Worm (Caenorhabditis elegans) whole organism, mixed stage, embryonic: ENCODE measurements around the gene ZK430.5.
A peak's percentile ranks its signal among the peaks of the same experiment; 100 is the strongest.

Source experiments
- M03D4.4 ChIP-seq: sonication (generic microtip); optimal IDR thresholded peaks from 2 replicates; lab custom pipeline; 2017; ENCODE audit warnings: mild to moderate bottlenecking, missing genetic modification characterization, missing compliant biosample characterization
- bed-3 ChIP-seq: fragments of 200-800 bp; sonication (Bioruptor generic); optimal IDR thresholded peaks from 3 replicates; lab custom pipeline; 2018; ENCODE audit warnings: mild to moderate bottlenecking, missing genetic modification characterization, moderate library complexity, missing compliant biosample characterization
- blmp-1 ChIP-seq: fragments of 150-350 bp; optimal IDR thresholded peaks from 2 replicates; lab custom pipeline; 2014; ENCODE audit warnings: missing biosample characterization, missing genetic modification characterization
- ceh-39 ChIP-seq: fragments of 150-350 bp; optimal IDR thresholded peaks from 2 replicates; lab custom pipeline; 2014; ENCODE audit warnings: missing biosample characterization, missing genetic modification characterization
- ceh-43 ChIP-seq: fragments of 200-800 bp; sonication (Bioruptor generic); optimal IDR thresholded peaks from 2 replicates; lab custom pipeline; 2018; ENCODE audit warnings: mild to moderate bottlenecking, missing genetic modification characterization, moderate library complexity, missing compliant biosample characterization
- ceh-83 ChIP-seq: fragments of 200-800 bp; sonication (Bioruptor generic); optimal IDR thresholded peaks from 2 replicates; lab custom pipeline; 2018; ENCODE audit warnings: mild to moderate bottlenecking, missing genetic modification characterization, missing compliant biosample characterization
- ces-1 ChIP-seq: fragments of 150-350 bp; optimal IDR thresholded peaks from 2 replicates; lab custom pipeline; 2014; ENCODE audit warnings: missing biosample characterization, missing genetic modification reagents, missing genetic modification characterization
- cnd-1 ChIP-seq: fragments of 200-800 bp; sonication (Bioruptor generic); optimal IDR thresholded peaks from 2 replicates; lab custom pipeline; 2018; ENCODE audit warnings: mild to moderate bottlenecking, missing genetic modification characterization, missing compliant biosample characterization
- drap-1 ChIP-seq: fragments of 200-800 bp; sonication (Bioruptor generic); optimal IDR thresholded peaks from 3 replicates; lab custom pipeline; 2018; ENCODE audit warnings: mild to moderate bottlenecking, missing genetic modification characterization, missing compliant biosample characterization
- elt-1 ChIP-seq: sonication (generic microtip); optimal IDR thresholded peaks from 2 replicates; lab custom pipeline; 2017; ENCODE audit warnings: missing genetic modification characterization, mild to moderate bottlenecking, missing compliant biosample characterization, antibody characterized with exemption, moderate library complexity, borderline replicate concordance; ENCODE audit not compliant: insufficient read depth
- flh-1 ChIP-seq: fragments of 200-800 bp; sonication (Bioruptor generic); optimal IDR thresholded peaks from 2 replicates; lab custom pipeline; 2018; ENCODE audit warnings: mild to moderate bottlenecking, missing genetic modification characterization, moderate library complexity, missing compliant biosample characterization
- ham-2 ChIP-seq: fragments of 200-800 bp; sonication (Bioruptor generic); optimal IDR thresholded peaks from 2 replicates; lab custom pipeline; 2018; ENCODE audit warnings: mild to moderate bottlenecking, missing genetic modification characterization, missing compliant biosample characterization
- hlh-1 ChIP-seq: fragments of 150-350 bp; optimal IDR thresholded peaks from 2 replicates; lab custom pipeline; 2014; ENCODE audit warnings: missing biosample characterization, missing genetic modification reagents, missing genetic modification characterization
- lin-13 ChIP-seq: fragments of 150-350 bp; optimal IDR thresholded peaks from 2 replicates; lab custom pipeline; 2014; ENCODE audit warnings: missing biosample characterization, missing genetic modification characterization
- lin-32 ChIP-seq: fragments of 200-800 bp; sonication (Bioruptor generic); optimal IDR thresholded peaks from 2 replicates; lab custom pipeline; 2018; ENCODE audit warnings: mild to moderate bottlenecking, missing genetic modification characterization, missing compliant biosample characterization
- lsy-2 ChIP-seq: fragments of 150-350 bp; optimal IDR thresholded peaks from 2 replicates; lab custom pipeline; 2014; ENCODE audit warnings: missing biosample characterization, missing genetic modification characterization
- mab-5 ChIP-seq: fragments of 150-350 bp; optimal IDR thresholded peaks from 2 replicates; lab custom pipeline; 2014; ENCODE audit warnings: missing biosample characterization, missing genetic modification characterization
- mep-1 ChIP-seq: fragments of 150-350 bp; optimal IDR thresholded peaks from 2 replicates; lab custom pipeline; 2017; ENCODE audit warnings: missing biosample characterization, missing genetic modification reagents, missing genetic modification characterization, inconsistent platforms
- mls-2 ChIP-seq: sonication (generic microtip); optimal IDR thresholded peaks from 2 replicates; lab custom pipeline; 2016; ENCODE audit warnings: mild to moderate bottlenecking, missing genetic modification characterization, moderate library complexity, missing compliant biosample characterization
- nhr-12 ChIP-seq: fragments of 150-350 bp; optimal IDR thresholded peaks from 2 replicates; lab custom pipeline; 2014; ENCODE audit warnings: missing biosample characterization, missing genetic modification characterization
- nhr-2 ChIP-seq: fragments of 150-350 bp; optimal IDR thresholded peaks from 2 replicates; lab custom pipeline; 2014; ENCODE audit warnings: missing biosample characterization, missing genetic modification characterization
- nhr-237 ChIP-seq: fragments of 150-350 bp; optimal IDR thresholded peaks from 2 replicates; lab custom pipeline; 2014; ENCODE audit warnings: missing biosample characterization, missing genetic modification characterization
- nhr-28 ChIP-seq: fragments of 150-350 bp; optimal IDR thresholded peaks from 2 replicates; lab custom pipeline; 2014; ENCODE audit warnings: missing biosample characterization, missing genetic modification characterization
- nhr-76 ChIP-seq: sonication (generic microtip); optimal IDR thresholded peaks from 2 replicates; lab custom pipeline; 2017; ENCODE audit warnings: missing biosample characterization, missing genetic modification characterization
- pha-4 ChIP-seq: fragments of 150-350 bp; optimal IDR thresholded peaks from 2 replicates; lab custom pipeline; 2018; ENCODE audit warnings: missing biosample characterization, missing genetic modification reagents, missing genetic modification characterization
- sem-2 ChIP-seq: fragments of 200-800 bp; sonication (Bioruptor generic); optimal IDR thresholded peaks from 2 replicates; lab custom pipeline; 2018; ENCODE audit warnings: mild to moderate bottlenecking, missing genetic modification characterization, missing compliant biosample characterization
- snpc-4 ChIP-seq: fragments of 150-350 bp; optimal IDR thresholded peaks from 2 replicates; lab custom pipeline; 2014; ENCODE audit warnings: missing biosample characterization, missing genetic modification characterization
- sptf-1 ChIP-seq: sonication (generic microtip); optimal IDR thresholded peaks from 2 replicates; lab custom pipeline; 2017; ENCODE audit warnings: mild to moderate bottlenecking, missing genetic modification characterization, moderate library complexity, missing compliant biosample characterization
- tbx-8 ChIP-seq: fragments of 200-800 bp; sonication (Bioruptor generic); optimal IDR thresholded peaks from 2 replicates; lab custom pipeline; 2018; ENCODE audit warnings: mild to moderate bottlenecking, missing genetic modification characterization, moderate library complexity, missing compliant biosample characterization
- unc-120 ChIP-seq: sonication (generic microtip); optimal IDR thresholded peaks from 2 replicates; lab custom pipeline; 2017; ENCODE audit warnings: missing genetic modification characterization, missing compliant biosample characterization; ENCODE audit not compliant: poor library complexity, severe bottlenecking
- unc-39 ChIP-seq: fragments of 150-350 bp; optimal IDR thresholded peaks from 2 replicates; lab custom pipeline; 2014; ENCODE audit warnings: missing biosample characterization, missing genetic modification characterization
- unc-62 ChIP-seq: fragments of 150-350 bp; optimal IDR thresholded peaks from 2 replicates; lab custom pipeline; 2014; ENCODE audit warnings: missing biosample characterization, missing genetic modification reagents, missing genetic modification characterization
- zip-8 ChIP-seq: fragments of 150-350 bp; optimal IDR thresholded peaks from 2 replicates; lab custom pipeline; 2014; ENCODE audit warnings: missing biosample characterization, missing genetic modification characterization
- ztf-11 ChIP-seq: fragments of 150-350 bp; optimal IDR thresholded peaks from 2 replicates; lab custom pipeline; 2014; ENCODE audit warnings: missing biosample characterization, missing genetic modification characterization

ZK430.5 gene

ce11 chrII:4453051-4453450 is 47.6 kb downstream of the ZK430.5 start, which contains the start of gene twk-2:
Gene twk-2, minus strand, starts transcription at chrII:4453151.
- TF ChIP-seq mab-5 (tag; lab: Kevin White, UChicago), result no peak
- TF ChIP-seq mep-1 (tag; lab: Kevin White, UChicago), result no peak
- TF ChIP-seq ceh-43 (GFP tag; lab: Kevin White, UChicago), result no peak
- no peak for TF ChIP-seq unc-62 (GFP tag; lab: Kevin White, UChicago)
- TF ChIP-seq pha-4 (tag; lab: Kevin White, UChicago), result no peak
- no peak for TF ChIP-seq sem-2 (GFP tag; lab: Kevin White, UChicago)
- TF ChIP-seq nhr-237 (tag; lab: Kevin White, UChicago), result no peak
- no peak for TF ChIP-seq elt-1
- no peak for TF ChIP-seq drap-1
- TF ChIP-seq snpc-4, result no peak
- TF ChIP-seq lsy-2 (tag; lab: Kevin White, UChicago), result no peak
- no peak for TF ChIP-seq lin-13 (tag; lab: Kevin White, UChicago)
- TF ChIP-seq bed-3, result no peak
- no peak for TF ChIP-seq nhr-28 (tag; lab: Kevin White, UChicago)
- no peak for TF ChIP-seq M03D4.4 (tag; lab: Kevin White, UChicago)
- TF ChIP-seq sptf-1 (tag; lab: Kevin White, UChicago), result no peak
- no peak for TF ChIP-seq hlh-1
- TF ChIP-seq unc-39, result no peak

- TF ChIP-seq ztf-11 (tag; lab: Kevin White, UChicago) (no peak), pha-4 (tag; lab: Kevin White, UChicago) (no peak), blmp-1 (tag; lab: Kevin White, UChicago) (no peak), nhr-76 (tag; lab: Kevin White, UChicago) (no peak), ceh-83 (GFP tag; lab: Kevin White, UChicago) (no peak), ces-1 (GFP tag; lab: Kevin White, UChicago) (peak; percentile 55), drap-1 (no peak)
- TF ChIP-seq, all 35 proteins: peak for 1
These were observed 48.0 kb downstream of the ZK430.5 start for ce11 chrII:4453453-4453852.

- TF ChIP-seq zip-8 (no peak), nhr-28 (tag; lab: Kevin White, UChicago) (no peak), unc-62 (GFP tag; lab: Kevin White, UChicago) (no peak), hlh-1 (no peak), ham-2 (GFP tag; lab: Kevin White, UChicago) (no peak), blmp-1 (tag; lab: Kevin White, UChicago) (no peak), flh-1 (GFP tag; lab: Kevin White, UChicago) (no peak), lin-13 (tag; lab: Kevin White, UChicago) (no peak), nhr-12 (no peak), nhr-76 (tag; lab: Kevin White, UChicago) (no peak), unc-39 (no peak), ceh-83 (GFP tag; lab: Kevin White, UChicago) (no peak)
These were observed 49.4 kb downstream of the ZK430.5 start for ce11 chrII:4454823-4455222.

- TF ChIP-seq ceh-43 (GFP tag; lab: Kevin White, UChicago) (no peak), elt-1 (no peak), sptf-1 (tag; lab: Kevin White, UChicago) (no peak), unc-120 (tag; lab: Kevin White, UChicago) (no peak), hlh-1 (no peak), tbx-8 (GFP tag; lab: Kevin White, UChicago) (no peak), ces-1 (GFP tag; lab: Kevin White, UChicago) (peak; percentile 45)
These were observed 50.6 kb downstream of the ZK430.5 start for ce11 chrII:4456024-4456423.

DNA sequence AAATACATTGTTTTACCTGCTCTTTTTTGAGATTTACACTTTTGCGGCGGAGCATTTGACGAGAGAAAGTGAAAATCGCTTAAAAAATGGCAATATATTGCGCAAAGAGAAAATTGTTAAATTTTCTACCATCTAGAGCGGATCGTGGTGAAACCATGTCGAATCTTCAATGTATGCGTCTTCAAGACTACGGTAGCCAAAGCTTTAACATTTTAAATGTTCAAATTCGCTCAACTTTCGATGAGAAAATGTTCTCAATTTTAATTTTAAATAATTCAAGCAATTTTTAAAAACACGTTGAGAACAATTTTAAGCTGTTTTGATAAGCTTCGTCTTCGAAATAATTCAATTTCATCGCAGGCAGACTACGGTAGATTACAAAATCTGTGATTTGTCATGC is 54.8 kb downstream of the ZK430.5 start:
- no peak for TF ChIP-seq lin-32
- TF ChIP-seq ceh-39 (tag; lab: Kevin White, UChicago), result no peak
- TF ChIP-seq unc-39, result no peak
- no peak for TF ChIP-seq cnd-1
- TF ChIP-seq pha-4 (tag; lab: Kevin White, UChicago), result no peak
- TF ChIP-seq nhr-28 (tag; lab: Kevin White, UChicago), result no peak
- no peak for TF ChIP-seq nhr-2 (tag; lab: Kevin White, UChicago)
- TF ChIP-seq snpc-4, result no peak
- no peak for TF ChIP-seq unc-62 (GFP tag; lab: Kevin White, UChicago)
- no peak for TF ChIP-seq ham-2 (GFP tag; lab: Kevin White, UChicago)
- TF ChIP-seq mab-5 (tag; lab: Kevin White, UChicago), result no peak
- no peak for TF ChIP-seq drap-1
- TF ChIP-seq nhr-237 (tag; lab: Kevin White, UChicago), result no peak
- TF ChIP-seq elt-1, result no peak
- no peak for TF ChIP-seq tbx-8 (GFP tag; lab: Kevin White, UChicago)
- no peak for TF ChIP-seq nhr-12
- TF ChIP-seq ces-1 (GFP tag; lab: Kevin White, UChicago), result no peak
- TF ChIP-seq ztf-11 (tag; lab: Kevin White, UChicago), result no peak
- no peak for TF ChIP-seq mls-2
- no peak for TF ChIP-seq ceh-83 (GFP tag; lab: Kevin White, UChicago)
